Worm (Caenorhabditis elegans) whole organism, L1 larva: ENCODE measurements around the gene T27E4.1.

Experiments used
- elt-2 ChIP-seq: sonication (generic microtip); optimal IDR thresholded peaks from 2 replicates; lab custom pipeline; 2016; ENCODE audit warnings: missing genetic modification characterization, mild to moderate bottlenecking, inconsistent platforms, missing compliant biosample characterization, missing genetic modification reagents
- nhr-12 ChIP-seq: sonication (generic microtip); optimal IDR thresholded peaks from 2 replicates; lab custom pipeline; 2017; ENCODE audit warnings: missing biosample characterization, missing genetic modification characterization
- nhr-77 ChIP-seq: fragments of 150-350 bp; optimal IDR thresholded peaks from 2 replicates; lab custom pipeline; 2014; ENCODE audit warnings: missing biosample characterization, missing genetic modification characterization
- snu-23 ChIP-seq: sonication (generic microtip); optimal IDR thresholded peaks from 2 replicates; lab custom pipeline; 2016; ENCODE audit warnings: missing genetic modification characterization, missing compliant biosample characterization
- swsn-7 ChIP-seq: sonication (generic microtip); optimal IDR thresholded peaks from 2 replicates; lab custom pipeline; 2016; ENCODE audit warnings: missing genetic modification characterization, missing compliant biosample characterization
- ztf-11 ChIP-seq, 2 experiments: sonication (generic microtip); optimal IDR thresholded peaks; 2 replicates each; lab custom pipeline; 2016 to 2017; ENCODE audit warnings: missing genetic modification characterization in 2 of 2, missing biosample characterization in 1 of 2, missing compliant biosample characterization in 1 of 2

DNA sequence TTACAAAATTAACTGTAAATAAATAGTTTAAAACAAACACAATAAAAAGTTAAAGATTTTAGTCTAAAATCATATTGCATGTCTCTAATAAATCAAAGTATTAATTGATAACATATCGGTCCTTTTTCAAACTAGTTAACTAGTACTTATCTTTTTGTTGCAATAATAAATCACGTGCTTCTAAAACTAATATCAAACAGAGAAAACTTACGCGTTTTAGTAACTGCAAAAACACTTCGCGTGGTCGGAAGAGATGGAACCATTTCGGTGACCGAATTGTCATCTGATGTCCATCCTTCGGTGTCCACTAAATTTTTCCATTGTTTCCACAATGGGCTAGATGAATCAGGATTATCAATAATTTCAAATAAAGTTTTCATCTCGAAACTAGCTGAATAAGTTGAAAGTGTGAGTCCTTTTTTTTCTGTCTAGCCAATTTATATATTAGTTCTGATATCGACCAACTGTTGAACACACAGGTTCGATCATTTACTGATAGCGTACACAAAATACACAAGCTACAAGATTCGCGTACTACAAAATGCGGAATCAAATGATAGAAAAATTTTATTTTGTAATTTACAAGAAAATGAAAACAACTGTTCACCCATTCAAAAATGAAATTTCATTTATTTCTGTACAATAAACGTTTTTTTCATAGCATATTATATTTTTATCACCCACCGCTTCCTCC is 6.3 kb downstream of the T27E4.1 start, which contains the start of gene F21C10.9:
- TF ChIP-seq elt-2 (tag; lab: Kevin White, UChicago) = peak; percentile 5
- TF ChIP-seq nhr-77 (tag; lab: Kevin White, UChicago) = no peak
- no peak for TF ChIP-seq swsn-7 (tag; lab: Kevin White, UChicago)
- no peak for TF ChIP-seq nhr-12
- peak; percentile 7 for TF ChIP-seq snu-23 (GFP tag; lab: Kevin White, UChicago)
- TF ChIP-seq ztf-11 (tag; optimal IDR thresholded peaks at IDR 0.05; lab: Kevin White, UChicago) = no peak
